Worm (Caenorhabditis elegans) whole organism, L2 larva: ENCODE results near the gene qns-1.

Experiments
- C34F6.9 ChIP-seq: fragments of 150-350 bp; optimal IDR thresholded peaks from 2 replicates; lab custom pipeline; 2014; ENCODE audit warnings: missing biosample characterization, missing genetic modification characterization
- F13H6.1 ChIP-seq: sonication (generic microtip); optimal IDR thresholded peaks from 2 replicates; lab custom pipeline; 2016; ENCODE audit warnings: missing genetic modification characterization, missing compliant biosample characterization
- R02D3.7 ChIP-seq: fragments of 150-350 bp; optimal IDR thresholded peaks from 2 replicates; lab custom pipeline; 2014; ENCODE audit warnings: missing biosample characterization, missing genetic modification characterization
- Y55F3AM.14 ChIP-seq: fragments of 200-800 bp; sonication (Bioruptor generic); optimal IDR thresholded peaks from 2 replicates; lab custom pipeline; 2018; ENCODE audit warnings: mild to moderate bottlenecking, missing genetic modification characterization, missing compliant biosample characterization
- ZK546.5 ChIP-seq: sonication (generic microtip); optimal IDR thresholded peaks from 2 replicates; lab custom pipeline; 2017; ENCODE audit warnings: missing biosample characterization, missing genetic modification characterization
- alr-1 ChIP-seq: fragments of 150-350 bp; optimal IDR thresholded peaks from 2 replicates; lab custom pipeline; 2014; ENCODE audit warnings: missing biosample characterization, missing genetic modification characterization
- ceh-16 ChIP-seq: fragments of 150-350 bp; optimal IDR thresholded peaks from 2 replicates; lab custom pipeline; 2014; ENCODE audit warnings: missing biosample characterization, missing genetic modification characterization
- ceh-82 ChIP-seq: fragments of 150-350 bp; optimal IDR thresholded peaks from 2 replicates; lab custom pipeline; 2014; ENCODE audit warnings: missing biosample characterization, missing genetic modification characterization
- crh-2 ChIP-seq: sonication (generic microtip); optimal IDR thresholded peaks from 2 replicates; lab custom pipeline; 2017; ENCODE audit warnings: missing biosample characterization, missing genetic modification characterization
- dmd-4 ChIP-seq: sonication (generic microtip); optimal IDR thresholded peaks from 2 replicates; lab custom pipeline; 2017; ENCODE audit warnings: missing biosample characterization, missing genetic modification characterization
- egl-27 ChIP-seq: sonication (generic microtip); optimal IDR thresholded peaks from 3 replicates; lab custom pipeline; 2017; ENCODE audit warnings: missing biosample characterization, missing genetic modification reagents, missing genetic modification characterization
- elt-1 ChIP-seq: fragments of 150-350 bp; optimal IDR thresholded peaks from 2 replicates; lab custom pipeline; 2014; ENCODE audit warnings: missing biosample characterization, missing genetic modification characterization
- fos-1 ChIP-seq: fragments of 150-350 bp; optimal IDR thresholded peaks from 2 replicates; lab custom pipeline; 2014; ENCODE audit warnings: missing biosample characterization, missing genetic modification characterization
- gmeb-1 ChIP-seq: fragments of 150-350 bp; optimal IDR thresholded peaks from 2 replicates; lab custom pipeline; 2014; ENCODE audit warnings: missing biosample characterization, missing genetic modification characterization
- lin-11 ChIP-seq: fragments of 150-350 bp; sonication (generic microtip); optimal IDR thresholded peaks from 2 replicates; lab custom pipeline; 2014; ENCODE audit warnings: missing biosample characterization, missing genetic modification characterization, inconsistent platforms, mixed read lengths
- lin-13 ChIP-seq: fragments of 150-350 bp; optimal IDR thresholded peaks from 2 replicates; lab custom pipeline; 2014; ENCODE audit warnings: missing biosample characterization, missing genetic modification reagents, missing genetic modification characterization
- lin-39 ChIP-seq: fragments of 150-350 bp; optimal IDR thresholded peaks from 2 replicates; lab custom pipeline; 2014; ENCODE audit warnings: missing biosample characterization, missing genetic modification reagents, missing genetic modification characterization
- mab-5 ChIP-seq: fragments of 150-350 bp; optimal IDR thresholded peaks from 2 replicates; lab custom pipeline; 2014; ENCODE audit warnings: missing biosample characterization, missing genetic modification characterization
- mbf-1 ChIP-seq: sonication (generic microtip); optimal IDR thresholded peaks from 2 replicates; lab custom pipeline; 2017; ENCODE audit warnings: missing biosample characterization, missing genetic modification characterization
- nhr-10 ChIP-seq: sonication (generic microtip); optimal IDR thresholded peaks from 2 replicates; lab custom pipeline; 2017; ENCODE audit warnings: missing biosample characterization, missing genetic modification characterization
- nhr-21 ChIP-seq: fragments of 150-350 bp; optimal IDR thresholded peaks from 2 replicates; lab custom pipeline; 2014; ENCODE audit warnings: missing biosample characterization, missing genetic modification characterization
- nhr-23 ChIP-seq: fragments of 150-350 bp; optimal IDR thresholded peaks from 2 replicates; lab custom pipeline; 2014; ENCODE audit warnings: missing biosample characterization, missing genetic modification reagents, missing genetic modification characterization
- nhr-237 ChIP-seq: fragments of 150-350 bp; optimal IDR thresholded peaks from 2 replicates; lab custom pipeline; 2014; ENCODE audit warnings: missing biosample characterization, missing genetic modification characterization
- nhr-25 ChIP-seq: fragments of 150-350 bp; sonication (generic microtip); optimal IDR thresholded peaks from 3 replicates; lab custom pipeline; 2014; ENCODE audit warnings: missing biosample characterization, missing genetic modification characterization
- nhr-6 ChIP-seq: fragments of 150-350 bp; optimal IDR thresholded peaks from 2 replicates; lab custom pipeline; 2014; ENCODE audit warnings: missing biosample characterization, missing genetic modification characterization
- nhr-77 ChIP-seq: fragments of 150-350 bp; optimal IDR thresholded peaks from 2 replicates; lab custom pipeline; 2014; ENCODE audit warnings: missing biosample characterization, missing genetic modification characterization
- peb-1 ChIP-seq: fragments of 150-350 bp; optimal IDR thresholded peaks from 2 replicates; lab custom pipeline; 2014; ENCODE audit warnings: missing biosample characterization, missing genetic modification characterization
- sem-4 ChIP-seq: fragments of 150-350 bp; optimal IDR thresholded peaks from 2 replicates; lab custom pipeline; 2014; ENCODE audit warnings: missing biosample characterization, missing genetic modification reagents, missing genetic modification characterization
- sma-9 ChIP-seq, 2 experiments: fragments of 150-350 bp in 1 of 2; sonication (generic microtip) in 1 of 2; optimal IDR thresholded peaks; 2 replicates each; lab custom pipeline; 2014 to 2016; ENCODE audit warnings: missing genetic modification characterization in 2 of 2, mild to moderate bottlenecking in 1 of 2, missing biosample characterization in 1 of 2, missing compliant biosample characterization in 1 of 2, missing genetic modification reagents in 1 of 2, moderate library complexity in 1 of 2
- snpc-4 ChIP-seq: fragments of 150-350 bp; optimal IDR thresholded peaks from 2 replicates; lab custom pipeline; 2014; ENCODE audit warnings: missing biosample characterization, missing genetic modification characterization
- unc-39 ChIP-seq: fragments of 150-350 bp; optimal IDR thresholded peaks from 2 replicates; lab custom pipeline; 2014; ENCODE audit warnings: missing biosample characterization, missing genetic modification characterization
- unc-55 ChIP-seq: fragments of 150-350 bp; sonication (generic microtip); optimal IDR thresholded peaks from 3 replicates; lab custom pipeline; 2014; ENCODE audit warnings: missing biosample characterization, missing genetic modification reagents, missing genetic modification characterization
- unc-62 ChIP-seq: fragments of 150-350 bp; optimal IDR thresholded peaks from 2 replicates; lab custom pipeline; 2014; ENCODE audit warnings: missing biosample characterization, missing genetic modification reagents, missing genetic modification characterization
- zag-1 ChIP-seq: fragments of 150-350 bp; optimal IDR thresholded peaks from 2 replicates; lab custom pipeline; 2014; ENCODE audit warnings: missing biosample characterization, missing genetic modification characterization
- ztf-1 ChIP-seq: fragments of 200-800 bp; sonication (Bioruptor generic); conservative IDR thresholded peaks from 2 replicates; pipeline ENCODE4 v1.3.6; 2022; ENCODE audit warnings: missing genetic modification characterization, missing compliant biosample characterization
- ztf-11 ChIP-seq: sonication (generic microtip); optimal IDR thresholded peaks from 2 replicates; lab custom pipeline; 2017; ENCODE audit warnings: missing biosample characterization, missing genetic modification characterization
- ztf-4 ChIP-seq: fragments of 150-350 bp; optimal IDR thresholded peaks from 2 replicates; lab custom pipeline; 2014; ENCODE audit warnings: missing biosample characterization, missing genetic modification characterization

The qns-1 gene

DNA sequence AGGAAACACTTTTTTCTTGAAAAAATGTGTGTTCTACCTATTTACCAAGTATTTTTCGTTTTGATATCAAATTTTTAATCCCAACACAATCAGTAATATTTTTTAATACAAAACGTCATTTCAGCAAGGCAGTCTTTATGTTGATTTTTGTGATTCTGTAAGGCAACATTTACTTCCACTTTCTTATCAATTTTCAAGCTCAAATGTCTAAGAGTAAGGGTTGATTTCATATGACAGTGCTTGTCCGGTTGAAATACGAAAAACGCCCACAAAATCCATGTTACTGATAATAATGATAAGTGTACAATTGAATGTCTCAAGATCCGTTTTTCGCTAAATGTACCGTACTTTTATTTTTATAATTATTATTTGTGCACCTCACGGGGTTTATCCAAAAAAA lies 17.0 kb upstream of the qns-1 start:
- TF ChIP-seq ztf-11 (tag; lab: Kevin White, UChicago): no peak
- TF ChIP-seq fos-1 (tag; lab: Kevin White, UChicago): peak; percentile 71
- no peak for TF ChIP-seq zag-1 (tag; lab: Kevin White, UChicago)
- TF ChIP-seq egl-27 (tag; lab: Kevin White, UChicago): no peak
- TF ChIP-seq, all 48 proteins: peak for 1

DNA sequence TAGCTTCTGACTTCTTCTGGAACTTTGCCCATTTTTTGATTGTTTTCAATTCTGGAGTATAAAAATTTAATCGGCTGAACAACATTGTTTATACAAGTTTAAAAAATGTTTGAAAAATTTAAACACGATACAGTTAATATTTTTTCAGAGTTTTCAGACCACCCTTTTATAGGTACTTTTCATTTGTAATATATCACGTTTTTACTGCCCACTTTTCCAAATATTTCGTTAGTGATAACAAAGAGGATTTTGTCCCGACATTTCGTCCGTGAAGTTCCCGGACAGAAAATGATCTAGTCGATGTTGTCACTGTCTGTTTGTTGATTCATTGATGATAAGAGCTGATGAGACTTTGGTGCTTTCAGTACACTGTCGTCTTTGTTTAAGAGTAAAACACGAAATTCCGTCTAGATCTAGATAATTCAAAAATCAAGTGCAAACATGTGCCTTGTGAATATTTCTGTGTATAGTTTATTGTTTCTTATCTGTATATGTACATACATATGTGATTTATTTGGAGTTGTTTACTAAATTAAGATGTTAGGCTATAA lies 16.2 kb upstream of the qns-1 start, which contains the start of gene ech-9:
Gene ech-9 (minus strand): TSS at position 51 of the 551 bp plus-strand sequence.
- TF ChIP-seq sem-4 (tag; lab: Kevin White, UChicago): no peak
- TF ChIP-seq fos-1 (tag; lab: Kevin White, UChicago): peak; percentile 14

ce11 chrIV:10232456-10232855 lies 13.3 kb upstream of the qns-1 start, which contains the start of gene F01G10.4:
Gene F01G10.4, minus strand, starts transcription at chrIV:10232556.
- TF ChIP-seq unc-55 (GFP tag; lab: Kevin White, UChicago) (no peak), lin-13 (GFP tag; lab: Kevin White, UChicago) (no peak), nhr-6 (no peak), egl-27 (tag; lab: Kevin White, UChicago) (no peak), sma-9 (GFP tag; optimal IDR thresholded peaks at IDR 0.05; lab: Kevin White, UChicago) (no peak), sma-9 (tag; optimal IDR thresholded peaks at IDR 0.05; lab: Kevin White, UChicago) (no peak), nhr-237 (no peak), ceh-16 (tag; lab: Kevin White, UChicago) (no peak)

ce11 chrIV:10230971-10231370 lies 11.9 kb upstream of the qns-1 start, which contains the start of gene F01G10.5:
Gene F01G10.5, minus strand, starts transcription at chrIV:10231071.
- TF ChIP-seq ceh-82 (tag; lab: Kevin White, UChicago) (no peak), gmeb-1 (tag; lab: Kevin White, UChicago) (no peak), ztf-1 (GFP tag; lab: Robert Waterston, UW) (no peak), unc-62 (GFP tag; lab: Kevin White, UChicago) (no peak), ztf-11 (tag; lab: Kevin White, UChicago) (no peak)

ce11 chrIV:10227534-10227933 lies 8.4 kb upstream of the qns-1 start, which contains the start of gene F01G10.6:
Gene F01G10.6, minus strand, starts transcription at chrIV:10227634.
- TF ChIP-seq ztf-4 (tag; lab: Kevin White, UChicago): no peak
- TF ChIP-seq dmd-4 (tag; lab: Kevin White, UChicago): no peak
- TF ChIP-seq unc-39 (tag; lab: Kevin White, UChicago): no peak
- TF ChIP-seq snpc-4: no peak
- TF ChIP-seq alr-1 (tag; lab: Kevin White, UChicago): no peak
- no peak for TF ChIP-seq nhr-77
- no peak for TF ChIP-seq C34F6.9
- TF ChIP-seq nhr-23 (tag; lab: Kevin White, UChicago): no peak
- TF ChIP-seq mbf-1: no peak

- TF ChIP-seq lin-11 (no peak), egl-27 (tag; lab: Kevin White, UChicago) (no peak), lin-13 (GFP tag; lab: Kevin White, UChicago) (no peak), sma-9 (GFP tag; optimal IDR thresholded peaks at IDR 0.05; lab: Kevin White, UChicago) (no peak), sma-9 (tag; optimal IDR thresholded peaks at IDR 0.05; lab: Kevin White, UChicago) (no peak), ceh-82 (tag; lab: Kevin White, UChicago) (no peak), nhr-77 (no peak), snpc-4 (no peak)
Measured at ce11 chrIV:10223723-10224122, 4.6 kb upstream of the qns-1 start, which contains the start of gene nas-12. Gene nas-12, plus strand, starts transcription at chrIV:10224023.

DNA sequence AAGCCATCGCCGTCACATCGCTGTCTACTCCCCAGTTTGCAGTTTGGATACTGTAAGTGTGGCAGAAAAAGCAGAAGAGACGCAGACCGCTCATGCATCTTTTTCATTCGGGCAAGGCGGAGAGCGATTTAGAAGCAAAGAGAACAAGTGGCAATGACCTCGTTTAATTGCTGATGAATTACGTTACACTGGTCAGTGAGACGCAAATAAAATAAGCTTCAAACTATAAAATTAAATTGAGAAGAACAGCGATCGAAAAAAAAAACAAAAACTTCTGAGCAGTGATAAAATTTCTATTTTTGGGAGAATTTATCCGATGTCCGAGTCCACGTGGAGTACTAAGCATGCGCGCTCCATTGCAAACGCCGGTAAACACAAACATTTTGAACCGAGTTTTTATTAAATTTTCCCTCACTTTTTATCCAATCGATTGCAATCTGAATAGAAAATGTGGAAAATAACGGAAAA lies 3.0 kb upstream of the qns-1 start, which contains the start of gene C24F3.2:
Gene C24F3.2 (plus strand): TSS at position 418 of the 468 bp plus-strand sequence.
- TF ChIP-seq sem-4 (tag; lab: Kevin White, UChicago) (peak; percentile 65), ceh-82 (tag; lab: Kevin White, UChicago) (no peak), unc-39 (tag; lab: Kevin White, UChicago) (no peak), ceh-16 (tag; lab: Kevin White, UChicago) (no peak), alr-1 (tag; lab: Kevin White, UChicago) (no peak), ztf-11 (tag; lab: Kevin White, UChicago) (no peak), dmd-4 (tag; lab: Kevin White, UChicago) (no peak), nhr-21 (tag; lab: Kevin White, UChicago) (peak; percentile 45), nhr-237 (no peak), elt-1 (tag; lab: Kevin White, UChicago) (no peak), fos-1 (tag; lab: Kevin White, UChicago) (peak; percentile 55), unc-55 (GFP tag; lab: Kevin White, UChicago) (peak; percentile 43), R02D3.7 (no peak), lin-39 (tag; lab: Kevin White, UChicago) (no peak), unc-62 (GFP tag; lab: Kevin White, UChicago) (no peak), mab-5 (tag; lab: Kevin White, UChicago) (no peak), nhr-10 (tag; lab: Kevin White, UChicago) (no peak), Y55F3AM.14 (GFP tag; lab: Kevin White, UChicago) (peak; percentile 5), F13H6.1 (tag; lab: Kevin White, UChicago) (peak; percentile 80), nhr-77 (no peak), ZK546.5 (tag; lab: Kevin White, UChicago) (no peak), peb-1 (tag; lab: Kevin White, UChicago) (no peak), gmeb-1 (tag; lab: Kevin White, UChicago) (peak; percentile 52), sma-9 (GFP tag; optimal IDR thresholded peaks at IDR 0.05; lab: Kevin White, UChicago) (peak; percentile 39), sma-9 (tag; optimal IDR thresholded peaks at IDR 0.05; lab: Kevin White, UChicago) (no peak), crh-2 (no peak), nhr-25 (no peak)
